Worm (Caenorhabditis elegans) whole organism, L2 larva: ENCODE data around the gene scl-12.

ENCODE experiments used
- R02D3.7 ChIP-seq: fragments of 150-350 bp; optimal IDR thresholded peaks from 2 replicates; lab custom pipeline; 2014; ENCODE audit warnings: missing biosample characterization, missing genetic modification characterization
- ama-1 ChIP-seq: fragments of 150-350 bp; optimal IDR thresholded peaks from 2 replicates; lab custom pipeline; 2018; ENCODE audit warnings: inconsistent platforms
- ceh-82 ChIP-seq: fragments of 150-350 bp; optimal IDR thresholded peaks from 2 replicates; lab custom pipeline; 2014; ENCODE audit warnings: missing biosample characterization, missing genetic modification characterization
- fos-1 ChIP-seq: fragments of 150-350 bp; optimal IDR thresholded peaks from 2 replicates; lab custom pipeline; 2014; ENCODE audit warnings: missing biosample characterization, missing genetic modification characterization
- lin-13 ChIP-seq: fragments of 150-350 bp; optimal IDR thresholded peaks from 2 replicates; lab custom pipeline; 2014; ENCODE audit warnings: missing biosample characterization, missing genetic modification reagents, missing genetic modification characterization
- lsy-2 ChIP-seq, 2 experiments: fragments of 150-350 bp in 1 of 2; sonication (generic microtip) in 1 of 2; optimal IDR thresholded peaks; 2 replicates each; lab custom pipeline; 2014 to 2017; ENCODE audit warnings: missing biosample characterization in 2 of 2, missing genetic modification characterization in 2 of 2
- nhr-11 ChIP-seq: fragments of 150-350 bp; optimal IDR thresholded peaks from 2 replicates; lab custom pipeline; 2014; ENCODE audit warnings: missing biosample characterization, missing genetic modification characterization
- skn-1 ChIP-seq: sonication (generic microtip); optimal IDR thresholded peaks from 2 replicates; lab custom pipeline; 2017; ENCODE audit warnings: missing biosample characterization, missing genetic modification characterization
- sma-9 ChIP-seq, 2 experiments: fragments of 150-350 bp in 1 of 2; sonication (generic microtip) in 1 of 2; optimal IDR thresholded peaks; 2 replicates each; lab custom pipeline; 2014 to 2016; ENCODE audit warnings: missing genetic modification characterization in 2 of 2, mild to moderate bottlenecking in 1 of 2, missing biosample characterization in 1 of 2, missing compliant biosample characterization in 1 of 2, missing genetic modification reagents in 1 of 2, moderate library complexity in 1 of 2
- snpc-4 ChIP-seq: fragments of 150-350 bp; optimal IDR thresholded peaks from 2 replicates; lab custom pipeline; 2014; ENCODE audit warnings: missing biosample characterization, missing genetic modification characterization
- unc-62 ChIP-seq: fragments of 150-350 bp; optimal IDR thresholded peaks from 2 replicates; lab custom pipeline; 2014; ENCODE audit warnings: missing biosample characterization, missing genetic modification reagents, missing genetic modification characterization

- TF ChIP-seq snpc-4 (tag; lab: Kevin White, UChicago) (no peak), fos-1 (tag; lab: Kevin White, UChicago) (peak; percentile 61), skn-1 (no peak), lsy-2 (tag; optimal IDR thresholded peaks at IDR 0.05; lab: Kevin White, UChicago) (no peak), ama-1 (no peak), lin-13 (no peak), nhr-11 (tag; lab: Kevin White, UChicago) (no peak), ceh-82 (tag; lab: Kevin White, UChicago) (no peak), sma-9 (GFP tag; optimal IDR thresholded peaks at IDR 0.05; lab: Kevin White, UChicago) (peak; percentile 31), sma-9 (tag; optimal IDR thresholded peaks at IDR 0.05; lab: Kevin White, UChicago) (no peak), R02D3.7 (tag; lab: Kevin White, UChicago) (no peak), unc-62 (GFP tag; lab: Kevin White, UChicago) (no peak)
Observed at ce11 chrV:3776946-3777345, 35.4 kb upstream of the scl-12 start.
